Fruit fly (Drosophila melanogaster) whole organism, pupa: ENCODE measurements around the gene Arf1.

Source experiments
- CG12605 ChIP-seq: fragments of 200-800 bp; sonication (Bioruptor generic); IDR thresholded peaks from 2 replicates; pipeline ENCODE4 v1.3.6; 2022; ENCODE audit warnings: missing biosample characterization, missing genetic modification characterization
- CG13204 ChIP-seq: fragments of 200-800 bp; sonication (Bioruptor generic); optimal IDR thresholded peaks from 2 replicates; lab custom pipeline; 2018; ENCODE audit warnings: missing biosample characterization, mild to moderate bottlenecking, missing genetic modification characterization, moderate library complexity
- CG14655 ChIP-seq: fragments of 200-800 bp; sonication (Bioruptor generic); optimal IDR thresholded peaks from 3 replicates; lab custom pipeline; 2017; ENCODE audit warnings: mild to moderate bottlenecking, missing biosample characterization, missing genetic modification reagents, missing genetic modification characterization
- CG15710 ChIP-seq: fragments of 200-800 bp; sonication (Bioruptor generic); optimal IDR thresholded peaks from 2 replicates; lab custom pipeline; 2018; ENCODE audit warnings: missing biosample characterization, mild to moderate bottlenecking, missing genetic modification characterization, moderate library complexity
- CG17806 ChIP-seq: fragments of 200-800 bp; sonication (Bioruptor generic); optimal IDR thresholded peaks from 2 replicates; lab custom pipeline; 2018; ENCODE audit warnings: missing biosample characterization, mild to moderate bottlenecking, missing genetic modification characterization, moderate library complexity
- CG32121 ChIP-seq: fragments of 200-800 bp; sonication (Bioruptor generic); IDR thresholded peaks from 2 replicates; pipeline ENCODE4 v1.3.6; 2022; ENCODE audit warnings: missing biosample characterization, missing genetic modification characterization
- CG34367 ChIP-seq: fragments of 200-800 bp; sonication (Bioruptor generic); optimal IDR thresholded peaks from 2 replicates; lab custom pipeline; 2018; ENCODE audit warnings: missing biosample characterization, mild to moderate bottlenecking, missing genetic modification characterization
- CG4496 ChIP-seq: fragments of 200-800 bp; sonication (Bioruptor generic); IDR thresholded peaks from 3 replicates; pipeline ENCODE4 v1.3.6; 2022; ENCODE audit warnings: missing biosample characterization, missing genetic modification characterization
- CG8159 ChIP-seq: fragments of 200-800 bp; sonication (Bioruptor generic); optimal IDR thresholded peaks from 3 replicates; lab custom pipeline; 2018; ENCODE audit warnings: missing biosample characterization, mild to moderate bottlenecking, missing genetic modification characterization, moderate library complexity
- CG8301 ChIP-seq: fragments of 200-800 bp; sonication (Bioruptor generic); optimal IDR thresholded peaks from 2 replicates; lab custom pipeline; 2018; ENCODE audit warnings: missing biosample characterization, mild to moderate bottlenecking, missing genetic modification characterization
- CG9948 ChIP-seq: fragments of 200-800 bp; sonication (Bioruptor generic); optimal IDR thresholded peaks from 2 replicates; lab custom pipeline; 2018; ENCODE audit warnings: missing biosample characterization, mild to moderate bottlenecking, missing genetic modification characterization, moderate library complexity
- D1 ChIP-seq: fragments of 200-800 bp; sonication (Bioruptor generic); optimal IDR thresholded peaks from 2 replicates; lab custom pipeline; 2018; ENCODE audit warnings: missing biosample characterization, mild to moderate bottlenecking, missing genetic modification characterization, moderate library complexity
- EcR ChIP-seq: fragments of 200-800 bp; sonication (Bioruptor generic); optimal IDR thresholded peaks from 3 replicates; lab custom pipeline; 2019; ENCODE audit warnings: missing biosample characterization, missing genetic modification characterization, mild to moderate bottlenecking, moderate library complexity, missing genetic modification reagents
- Ets98B ChIP-seq: fragments of 200-800 bp; sonication (Bioruptor generic); IDR thresholded peaks from 2 replicates; pipeline ENCODE4 v1.3.6; 2022; ENCODE audit warnings: missing biosample characterization, missing genetic modification characterization
- Pif1A ChIP-seq: fragments of 200-800 bp; sonication (Bioruptor generic); optimal IDR thresholded peaks from 3 replicates; lab custom pipeline; 2016; ENCODE audit warnings: missing biosample characterization, missing genetic modification characterization
- Pif1B ChIP-seq: fragments of 200-800 bp; sonication (Bioruptor generic); optimal IDR thresholded peaks from 3 replicates; lab custom pipeline; 2016; ENCODE audit warnings: missing biosample characterization, missing genetic modification characterization
- Snoo ChIP-seq: fragments of 200-800 bp; sonication (Bioruptor generic); optimal IDR thresholded peaks from 3 replicates; lab custom pipeline; 2017; ENCODE audit warnings: missing biosample characterization, mild to moderate bottlenecking, missing genetic modification characterization, inconsistent platforms
- fd96Ca ChIP-seq: fragments of 200-800 bp; sonication (Bioruptor generic); IDR thresholded peaks from 3 replicates; pipeline ENCODE4 v1.3.6; 2022; ENCODE audit warnings: missing biosample characterization, missing genetic modification characterization
- gl ChIP-seq: fragments of 200-800 bp; sonication (Bioruptor generic); optimal IDR thresholded peaks from 2 replicates; lab custom pipeline; 2018; ENCODE audit warnings: missing biosample characterization, mild to moderate bottlenecking, missing genetic modification characterization
- rn ChIP-seq: fragments of 200-800 bp; sonication (Bioruptor generic); IDR thresholded peaks from 2 replicates; pipeline ENCODE4 v1.3.6; 2022; ENCODE audit warnings: missing biosample characterization, missing genetic modification characterization

The Arf1 gene

DNA sequence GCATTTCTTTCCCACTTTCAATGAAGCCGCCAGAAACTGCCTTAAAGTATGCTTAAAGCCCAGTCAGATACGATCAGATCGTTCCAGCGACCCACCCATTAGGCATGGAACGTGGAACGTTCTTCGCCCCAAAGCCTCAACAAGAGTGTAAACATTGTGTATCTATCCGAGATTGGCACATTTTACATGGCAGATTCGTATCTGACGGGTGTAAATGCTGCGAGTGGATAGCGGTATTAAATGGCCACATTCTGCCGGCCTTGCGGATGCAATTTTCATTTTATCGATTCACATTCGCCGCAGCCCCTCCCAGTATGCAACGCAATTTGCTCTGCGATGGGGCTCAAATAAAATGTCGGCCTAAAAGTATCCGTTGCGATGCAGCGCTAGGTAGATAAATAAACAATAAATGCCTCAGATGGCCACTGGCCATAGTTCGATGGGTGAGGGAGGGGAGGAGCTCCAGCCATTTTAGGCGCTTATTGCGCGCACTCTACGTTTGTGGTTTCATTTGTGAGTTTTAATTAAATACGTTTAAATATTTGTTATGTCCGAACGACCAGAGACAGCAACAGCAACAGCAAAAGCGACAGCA lies 22.8 kb upstream of the Arf1 start:
- TF ChIP-seq CG4496 (GFP tag; lab: Robert Waterston, UW) (no peak), CG14655 (GFP tag; lab: Kevin White, UChicago) (no peak), gl (tag; lab: Kevin White, UChicago) (no peak), D1 (peak; percentile 15), Pif1A (GFP tag; lab: Kevin White, UChicago) (no peak), CG12605 (GFP tag; lab: Robert Waterston, UW) (no peak)

DNA sequence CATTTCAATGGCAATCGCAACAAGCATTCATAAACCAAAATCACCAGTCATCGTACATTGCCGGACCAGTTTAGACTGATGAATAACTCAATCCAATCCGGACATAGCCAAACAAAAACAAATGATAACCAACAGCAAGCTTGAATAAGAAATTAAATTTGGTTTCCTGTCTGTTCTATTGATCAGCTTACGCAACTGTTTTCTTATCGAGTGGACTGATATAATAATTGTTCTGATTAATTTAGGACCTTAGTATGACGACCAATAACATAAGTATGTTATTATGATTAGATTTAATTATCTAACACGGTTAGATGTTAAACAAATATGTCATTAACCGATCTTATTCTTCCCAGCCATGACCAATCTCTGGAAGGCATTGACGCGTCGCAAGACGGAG lies 19.0 kb upstream of the Arf1 start:
- TF ChIP-seq CG4496 (GFP tag; lab: Robert Waterston, UW) (no peak), Pif1A (GFP tag; lab: Kevin White, UChicago) (no peak), rn (GFP tag; lab: Robert Waterston, UW) (no peak), CG15710 (tag; lab: Kevin White, UChicago) (no peak), CG12605 (GFP tag; lab: Robert Waterston, UW) (no peak), CG14655 (GFP tag; lab: Kevin White, UChicago) (no peak), Pif1B (no peak), CG8301 (tag; lab: Kevin White, UChicago) (no peak), CG8159 (tag; lab: Kevin White, UChicago) (no peak)

DNA sequence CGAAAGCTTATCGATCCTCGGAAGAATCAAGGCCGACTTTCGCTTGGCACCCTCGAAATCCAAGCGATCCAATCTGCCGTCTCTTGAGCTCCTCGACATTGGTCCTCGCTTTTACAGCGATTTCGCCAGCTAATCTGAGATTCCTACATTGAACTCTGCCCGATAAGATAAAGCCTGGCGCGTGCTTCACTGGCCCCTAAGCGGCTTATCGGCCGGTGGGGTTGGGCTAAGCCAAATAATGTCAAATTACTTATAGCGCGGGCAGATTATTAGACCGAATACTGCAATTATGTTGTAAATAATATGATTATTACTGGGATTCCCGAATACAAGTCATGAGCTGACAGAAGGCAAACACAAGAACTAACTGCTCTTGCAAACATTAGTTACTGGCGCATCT lies 18.0 kb upstream of the Arf1 start:
- TF ChIP-seq EcR (no peak), CG12605 (GFP tag; lab: Robert Waterston, UW) (no peak), CG32121 (GFP tag; lab: Robert Waterston, UW) (no peak), Ets98B (GFP tag; lab: Robert Waterston, UW) (no peak), CG34367 (no peak)

DNA sequence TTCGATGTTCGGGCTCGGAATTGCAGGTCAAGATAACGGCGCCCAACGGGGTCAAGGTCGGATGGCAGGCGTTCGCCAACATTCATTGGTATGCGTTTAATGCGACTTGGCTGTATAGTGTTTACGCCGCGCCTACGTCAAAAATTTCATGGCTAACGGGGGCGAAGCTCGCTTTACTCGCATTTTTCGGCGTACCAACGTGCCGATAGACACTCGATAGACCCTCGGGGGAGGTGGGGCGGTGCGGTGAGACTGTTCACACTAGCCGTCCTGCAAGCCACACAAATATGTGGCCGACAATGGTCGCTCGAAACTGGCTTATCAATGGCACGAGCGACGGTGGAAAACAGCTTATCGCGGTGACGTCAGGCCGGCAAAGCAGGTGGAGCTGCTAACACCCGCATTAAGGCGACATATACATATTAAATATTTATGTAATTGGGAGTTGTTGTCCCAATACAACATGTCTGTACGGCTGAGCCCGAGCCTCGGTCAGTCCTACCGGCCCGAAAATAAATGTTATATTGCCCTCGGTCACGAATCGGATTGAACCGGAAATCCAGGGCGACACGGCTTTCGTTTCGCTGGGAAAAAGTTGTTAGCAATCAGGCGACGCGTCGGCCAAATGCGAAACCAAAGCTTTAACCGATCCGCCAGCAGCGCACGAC lies 16.7 kb upstream of the Arf1 start:
- TF ChIP-seq Snoo (no peak), fd96Ca (GFP tag; lab: Robert Waterston, UW) (no peak), CG15710 (tag; lab: Kevin White, UChicago) (no peak), gl (tag; lab: Kevin White, UChicago) (no peak), CG32121 (GFP tag; lab: Robert Waterston, UW) (no peak), EcR (no peak), CG17806 (no peak), CG8159 (tag; lab: Kevin White, UChicago) (no peak), Pif1A (GFP tag; lab: Kevin White, UChicago) (no peak)
- TF ChIP-seq, all 21 proteins: peak for 0

DNA sequence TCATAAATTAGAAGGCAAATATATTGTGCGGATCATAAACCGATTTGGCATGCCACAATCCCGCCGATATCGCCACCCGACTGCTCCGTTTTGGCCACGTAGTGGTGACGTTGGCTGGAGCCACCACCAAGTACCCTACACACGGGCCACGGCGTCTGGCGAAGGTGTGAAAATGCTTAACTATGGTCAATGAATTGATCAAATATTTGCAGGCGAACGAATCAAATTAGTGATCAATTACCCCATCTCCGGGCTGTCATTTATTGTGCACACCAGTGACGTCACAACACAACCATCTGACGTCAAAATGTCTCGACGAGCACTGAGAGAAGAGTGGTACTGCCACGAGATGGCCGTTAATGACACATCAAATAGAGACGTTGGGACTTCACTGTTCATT lies 15.6 kb upstream of the Arf1 start:
- no peak for TF ChIP-seq CG12605 (GFP tag; lab: Robert Waterston, UW)

DNA sequence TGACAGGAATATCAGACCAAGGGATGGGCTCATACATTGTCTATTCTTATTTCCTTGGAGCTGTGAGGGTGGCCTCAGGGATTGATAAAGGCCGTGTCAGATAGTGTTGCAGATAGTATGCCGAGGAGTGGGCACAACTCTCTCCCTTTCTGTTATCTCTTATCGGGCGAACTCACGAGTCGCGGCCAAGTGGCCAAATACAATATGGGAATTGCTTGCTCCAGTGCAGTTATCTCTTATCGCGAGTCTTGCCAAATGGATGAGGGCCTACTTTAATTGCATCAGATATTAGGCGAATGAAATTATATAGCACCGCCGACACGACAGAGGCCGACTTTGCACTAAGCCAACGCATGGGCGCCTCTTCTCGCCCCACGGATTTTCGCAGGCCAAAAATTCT lies 14.9 kb upstream of the Arf1 start:
- TF ChIP-seq CG12605 (GFP tag; lab: Robert Waterston, UW) (no peak), EcR (peak; percentile 47)
- TF ChIP-seq, all 21 proteins: peak for 1

DNA sequence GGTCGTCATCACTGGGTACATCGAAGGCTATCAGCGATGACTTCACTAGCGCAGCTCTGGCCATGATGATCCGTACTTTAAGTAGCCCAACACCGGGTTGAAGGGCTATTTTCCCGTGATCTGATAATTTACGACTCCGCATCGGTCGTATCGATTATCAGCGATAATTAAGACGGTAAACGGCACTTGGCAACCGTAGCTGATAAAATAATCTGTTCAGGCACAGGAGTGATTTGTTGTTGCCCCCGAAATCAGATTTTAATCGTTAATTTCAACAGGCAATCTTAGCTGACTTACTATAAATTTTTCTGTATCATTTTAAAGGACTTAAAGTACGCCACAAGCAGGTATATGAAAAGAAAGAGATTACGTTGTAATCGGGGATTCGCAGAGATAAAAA lies 13.8 kb upstream of the Arf1 start:
- TF ChIP-seq Pif1B, result no peak
- no peak for TF ChIP-seq CG4496 (GFP tag; lab: Robert Waterston, UW)
- no peak for TF ChIP-seq CG13204 (GFP tag; lab: Kevin White, UChicago)
- TF ChIP-seq CG8301 (tag; lab: Kevin White, UChicago), result no peak
- TF ChIP-seq gl (tag; lab: Kevin White, UChicago), result no peak
- no peak for TF ChIP-seq CG12605 (GFP tag; lab: Robert Waterston, UW)
- TF ChIP-seq CG9948, result no peak
- no peak for TF ChIP-seq Ets98B (GFP tag; lab: Robert Waterston, UW)
- no peak for TF ChIP-seq Snoo
- TF ChIP-seq fd96Ca (GFP tag; lab: Robert Waterston, UW), result no peak
- no peak for TF ChIP-seq Pif1A (GFP tag; lab: Kevin White, UChicago)
- no peak for TF ChIP-seq rn (GFP tag; lab: Robert Waterston, UW)
- no peak for TF ChIP-seq CG15710 (tag; lab: Kevin White, UChicago)
- no peak for TF ChIP-seq CG14655 (GFP tag; lab: Kevin White, UChicago)
- TF ChIP-seq CG34367, result no peak
- no peak for TF ChIP-seq CG32121 (GFP tag; lab: Robert Waterston, UW)

DNA sequence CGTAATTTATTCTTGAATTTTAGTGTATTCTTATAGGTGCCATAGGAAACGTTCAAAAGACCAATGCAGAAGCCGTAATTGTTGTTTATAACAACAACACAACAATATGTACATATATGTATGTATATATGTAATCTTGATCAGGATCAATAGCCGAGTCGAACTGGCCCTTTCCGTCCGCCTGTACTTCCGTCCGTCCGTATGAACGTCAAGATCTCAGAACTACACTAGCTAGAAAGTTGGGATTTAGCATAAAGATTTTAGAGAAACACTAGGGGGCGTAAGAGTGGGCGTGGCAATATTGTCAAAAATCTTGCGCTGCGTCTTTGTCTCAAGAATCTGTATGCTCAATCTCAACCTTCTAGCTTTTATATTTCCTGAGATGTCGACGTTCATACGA lies 12.4 kb upstream of the Arf1 start:
- TF ChIP-seq CG14655 (GFP tag; lab: Kevin White, UChicago) (no peak), Pif1A (GFP tag; lab: Kevin White, UChicago) (no peak), CG34367 (no peak), CG8159 (tag; lab: Kevin White, UChicago) (no peak), CG17806 (no peak), CG4496 (GFP tag; lab: Robert Waterston, UW) (no peak), CG8301 (tag; lab: Kevin White, UChicago) (no peak), CG15710 (tag; lab: Kevin White, UChicago) (no peak)
